Fruit fly (Drosophila melanogaster): ENCODE results near the gene CG32767.
A peak's percentile ranks its signal among the peaks of the same experiment; 100 is the strongest.

CG32767 gene

DNA sequence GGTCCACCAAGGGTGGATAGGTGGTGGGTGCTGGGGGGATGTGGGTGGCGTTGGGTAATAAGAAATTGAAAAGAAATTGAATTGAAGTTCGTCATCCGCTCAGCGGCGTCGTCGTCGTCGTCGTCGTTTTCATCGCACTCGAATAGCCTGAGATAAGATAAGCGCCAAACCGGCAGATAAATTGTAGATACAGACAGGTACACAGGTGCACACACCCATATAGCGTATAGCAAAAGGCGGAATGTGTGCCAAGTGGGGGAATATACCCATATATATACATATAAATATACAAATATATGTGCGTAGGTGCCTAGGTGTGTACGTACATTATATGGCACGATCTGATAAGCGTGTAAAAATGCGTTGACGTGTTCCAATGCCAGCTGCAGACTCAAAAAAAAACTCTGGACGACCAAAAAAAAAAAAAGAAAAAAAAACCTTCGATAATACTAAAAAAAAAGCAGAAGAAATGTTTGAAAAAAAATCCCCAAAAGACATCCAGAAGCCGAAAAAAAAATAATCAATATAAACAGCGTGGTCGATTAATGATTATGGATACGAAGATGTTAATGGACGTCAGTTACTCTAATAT, 7.3 kb upstream of the CG32767 start:
- peak; percentile 10 for TF ChIP-seq kay (GFP tag; ENCODE audit: borderline replicate concordance)
- TF ChIP-seq Clk (GFP tag; optimal IDR thresholded peaks at IDR 0.05): no peak

DNA sequence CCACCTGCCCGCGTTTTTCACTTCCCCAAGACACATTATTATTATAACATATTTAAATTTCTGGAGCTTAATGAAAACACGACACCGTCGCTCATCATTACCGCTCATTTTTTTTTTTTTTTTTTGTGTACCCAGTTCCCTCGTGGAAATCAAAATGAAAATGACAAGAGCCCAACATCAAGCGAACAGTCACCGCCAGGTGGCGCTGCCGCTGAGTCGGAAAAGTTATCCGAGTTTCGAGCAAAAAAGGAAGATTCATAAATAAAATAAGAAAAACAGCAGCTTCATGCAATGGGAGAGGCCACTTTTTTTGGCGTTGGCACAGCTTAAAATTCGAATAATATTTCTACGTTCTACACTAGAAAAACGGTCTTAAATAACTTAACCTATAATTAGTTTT, 6.6 kb upstream of the CG32767 start:
- TF ChIP-seq kay (GFP tag; ENCODE audit: borderline replicate concordance) (peak; percentile 56), pad (GFP tag; optimal IDR thresholded peaks at IDR 0.05) (no peak)

DNA sequence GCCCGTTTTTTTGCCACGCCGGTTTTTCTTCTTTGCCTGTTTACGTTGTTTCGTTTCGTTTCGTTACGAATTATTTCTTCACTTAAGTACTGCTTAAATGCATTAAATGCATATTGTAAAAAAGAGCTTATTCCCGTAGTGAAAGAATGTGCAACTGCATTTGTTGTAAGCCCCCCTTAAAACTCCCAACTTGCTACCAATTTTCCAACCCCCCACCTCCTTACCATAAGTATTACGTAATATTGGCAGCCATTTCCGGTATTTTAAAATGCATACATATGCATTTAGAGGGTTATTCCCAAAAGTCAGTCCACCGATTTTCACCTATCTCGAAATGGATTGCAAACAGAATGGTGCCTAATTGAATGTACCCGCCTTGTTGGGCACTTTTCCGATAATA, 3.2 kb upstream of the CG32767 start:
- TF ChIP-seq CG7045 (GFP tag; optimal IDR thresholded peaks at IDR 0.05) (no peak), kay (GFP tag; ENCODE audit: borderline replicate concordance) (no peak), CG11617 (GFP tag; optimal IDR thresholded peaks at IDR 0.05) (no peak), Crg-1 (GFP tag; optimal IDR thresholded peaks at IDR 0.05) (no peak), CG7101 (tag; optimal IDR thresholded peaks at IDR 0.05) (no peak)

DNA sequence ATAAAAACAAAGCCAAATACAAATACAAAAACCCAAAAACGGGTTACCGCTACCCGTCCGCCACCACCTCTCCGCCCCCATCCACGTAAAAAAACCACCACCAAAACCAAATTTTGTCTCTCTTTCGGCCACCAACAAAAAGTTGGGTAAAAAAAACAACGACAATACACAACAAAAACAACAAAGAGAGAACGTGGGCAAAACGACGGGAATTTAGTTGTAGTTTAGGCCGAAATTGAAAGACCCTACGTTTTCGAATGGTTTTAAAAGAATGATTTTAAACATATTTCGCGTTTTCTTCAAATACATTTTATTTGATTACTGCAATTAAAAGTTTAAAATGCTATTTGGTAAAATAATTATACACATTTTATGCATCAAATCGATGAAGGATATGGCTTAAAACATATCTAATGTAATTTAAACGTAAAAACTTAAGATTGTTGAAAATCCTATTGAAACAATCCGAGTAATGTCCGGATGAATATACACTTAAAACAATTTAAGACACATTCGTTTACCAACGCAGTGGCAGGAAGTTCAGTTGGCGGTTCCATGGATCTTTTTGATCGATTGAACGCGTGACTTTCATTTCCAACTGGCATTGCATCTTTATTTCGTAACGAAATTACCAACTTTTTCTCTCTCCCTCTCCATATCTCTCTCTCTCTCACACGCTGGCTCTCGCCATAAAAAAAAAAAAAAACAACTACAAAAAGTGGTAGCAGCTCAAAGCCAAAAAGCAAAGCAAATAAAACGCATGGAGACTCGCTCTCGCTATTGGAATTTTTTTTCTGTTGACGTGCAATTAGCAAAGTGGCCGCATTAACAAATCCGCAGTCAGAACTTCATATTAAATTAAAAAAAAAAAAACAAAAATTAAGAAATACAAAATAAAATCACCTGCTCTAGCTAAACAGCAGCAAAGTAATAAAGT, 2.4 kb upstream of the CG32767 start:
- TF ChIP-seq CG12768 (GFP tag; optimal IDR thresholded peaks at IDR 0.05) (no peak), cic (GFP tag; optimal IDR thresholded peaks at IDR 0.05) (no peak), CG1620 (GFP tag; optimal IDR thresholded peaks at IDR 0.05) (peak; percentile 23), CG33017 (tag; optimal IDR thresholded peaks at IDR 0.05) (no peak), CG7101 (tag; optimal IDR thresholded peaks at IDR 0.05) (no peak), tj (GFP tag; optimal IDR thresholded peaks at IDR 0.05) (no peak), pad (GFP tag; optimal IDR thresholded peaks at IDR 0.05) (no peak), Mnt (GFP tag; optimal IDR thresholded peaks at IDR 0.05) (no peak), cnc (optimal IDR thresholded peaks at IDR 0.05) (no peak), CG7045 (GFP tag; optimal IDR thresholded peaks at IDR 0.05) (no peak), CG11617 (GFP tag; optimal IDR thresholded peaks at IDR 0.05) (peak; percentile 22), kay (GFP tag; ENCODE audit: borderline replicate concordance) (peak; percentile 72), ovo (GFP tag; optimal IDR thresholded peaks at IDR 0.05) (no peak), bab1 (GFP tag; optimal IDR thresholded peaks at IDR 0.05) (peak; percentile 42), Hr96 (GFP tag; optimal IDR thresholded peaks at IDR 0.05) (no peak), toe (GFP tag; optimal IDR thresholded peaks at IDR 0.05) (no peak), Clk (GFP tag; optimal IDR thresholded peaks at IDR 0.05) (no peak), Crg-1 (GFP tag; optimal IDR thresholded peaks at IDR 0.05) (no peak), CG5204 (GFP tag; optimal IDR thresholded peaks at IDR 0.05) (no peak), CG14711 (tag; optimal IDR thresholded peaks at IDR 0.05) (peak; percentile 14)

DNA sequence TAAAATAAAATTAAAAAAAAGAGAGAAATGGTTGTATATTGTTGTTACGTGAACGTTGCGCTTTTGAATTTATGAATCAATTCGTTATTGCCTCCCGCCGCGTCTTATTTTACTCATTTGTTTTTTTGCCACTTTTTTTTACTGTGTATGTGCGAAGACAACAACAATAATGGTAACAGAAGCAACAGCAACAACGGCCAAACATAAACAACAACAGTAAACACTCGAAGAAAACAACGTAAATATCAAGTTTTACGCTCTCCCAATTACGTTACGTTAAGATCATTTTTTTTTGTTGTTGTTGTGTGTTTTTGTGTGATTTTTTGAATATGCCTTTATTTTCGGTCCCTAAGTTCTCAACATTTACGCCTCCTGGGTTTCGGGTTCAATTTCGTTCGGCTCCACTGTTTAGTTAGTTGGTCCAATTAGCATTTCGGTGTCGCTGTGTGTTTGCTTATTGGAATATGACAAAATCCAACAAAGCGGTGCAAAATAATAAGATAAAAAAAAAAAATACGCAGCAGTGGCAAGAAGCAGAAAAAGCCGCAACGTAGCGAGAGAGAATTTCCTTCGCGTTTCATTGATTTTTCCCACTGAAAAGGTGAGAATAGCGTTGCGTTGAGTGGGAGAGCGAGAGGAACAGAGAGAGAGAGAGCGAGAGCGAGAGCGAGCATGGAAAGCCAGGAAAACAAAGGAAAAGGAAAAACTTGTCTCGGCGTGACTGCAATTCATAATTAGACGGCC, 1.6 kb upstream of the CG32767 start:
- no peak for TF ChIP-seq pad (GFP tag; optimal IDR thresholded peaks at IDR 0.05)
- TF ChIP-seq CG14711 (tag; optimal IDR thresholded peaks at IDR 0.05): peak; percentile 30

DNA sequence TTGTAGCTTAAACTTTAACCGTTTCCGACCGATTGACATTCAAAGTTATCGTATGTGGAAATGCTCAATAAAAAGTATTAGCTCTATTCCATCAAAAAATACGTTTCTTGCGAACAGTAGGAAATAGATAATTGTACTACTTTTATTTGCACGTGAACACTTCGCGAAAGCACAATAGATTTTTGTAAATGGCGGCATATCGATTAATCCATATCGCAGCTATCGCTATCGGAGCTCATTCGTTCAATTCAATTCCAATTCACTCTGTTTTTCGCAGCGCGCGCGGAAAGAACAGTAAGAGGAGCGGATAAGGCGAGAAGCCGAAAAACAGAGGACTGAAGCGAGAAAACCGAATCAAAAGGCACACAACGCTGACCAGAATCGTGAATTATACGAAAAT, 901 bp upstream of the CG32767 start, which contains the start of the genes CG15465 and rg:
TSS of gene CG15465 (plus strand) at position 291 of the 400 bp plus-strand sequence.
TSS of gene rg (plus strand) at position 291 of the 400 bp plus-strand sequence.
- no peak for TF ChIP-seq cnc (optimal IDR thresholded peaks at IDR 0.05)
- no peak for TF ChIP-seq toe (GFP tag; optimal IDR thresholded peaks at IDR 0.05)
- peak; percentile 19 for TF ChIP-seq CG1620 (GFP tag; optimal IDR thresholded peaks at IDR 0.05)
- TF ChIP-seq CG7045 (GFP tag; optimal IDR thresholded peaks at IDR 0.05): no peak
- TF ChIP-seq pad (GFP tag; optimal IDR thresholded peaks at IDR 0.05): no peak
- TF ChIP-seq tj (GFP tag; optimal IDR thresholded peaks at IDR 0.05): peak; percentile 49
- no peak for TF ChIP-seq Clk (GFP tag; optimal IDR thresholded peaks at IDR 0.05)
- no peak for TF ChIP-seq cic (GFP tag; optimal IDR thresholded peaks at IDR 0.05)

DNA sequence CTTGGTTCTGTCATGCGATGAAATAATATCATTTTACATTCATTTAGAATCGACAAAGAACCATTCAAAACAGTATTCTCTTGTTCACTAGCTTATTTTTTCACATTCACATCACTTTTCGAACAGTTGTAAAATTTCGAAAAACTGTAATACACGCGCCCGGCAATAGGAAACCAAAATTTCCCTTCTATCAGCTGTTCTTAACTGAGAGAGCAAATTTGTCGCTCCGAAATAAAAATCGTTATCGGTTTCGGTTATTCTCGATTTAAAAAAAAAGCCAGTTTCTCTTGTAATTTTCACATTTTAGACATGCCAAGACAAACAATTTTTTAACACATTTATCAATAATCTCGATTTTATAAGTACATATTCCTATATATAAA, 509 bp upstream of the CG32767 start:
- no peak for TF ChIP-seq Crg-1 (GFP tag; optimal IDR thresholded peaks at IDR 0.05)
- TF ChIP-seq CG5204 (GFP tag; optimal IDR thresholded peaks at IDR 0.05): no peak
- no peak for TF ChIP-seq CG14711 (tag; optimal IDR thresholded peaks at IDR 0.05)
- TF ChIP-seq CG12768 (GFP tag; optimal IDR thresholded peaks at IDR 0.05): no peak
- TF ChIP-seq Mnt (GFP tag; optimal IDR thresholded peaks at IDR 0.05): no peak
- TF ChIP-seq Clk (GFP tag; optimal IDR thresholded peaks at IDR 0.05): no peak
- TF ChIP-seq CG11617 (GFP tag; optimal IDR thresholded peaks at IDR 0.05): no peak
- TF ChIP-seq Hr96 (GFP tag; optimal IDR thresholded peaks at IDR 0.05): no peak
- no peak for TF ChIP-seq pad (GFP tag; optimal IDR thresholded peaks at IDR 0.05)
- TF ChIP-seq CG33017 (tag; optimal IDR thresholded peaks at IDR 0.05): no peak
- no peak for TF ChIP-seq CG7045 (GFP tag; optimal IDR thresholded peaks at IDR 0.05)

All from whole organism, adult.